Fruit fly (Drosophila melanogaster): Measurements from ENCODE around the gene Ugt36A1.

Gene Ugt36A1

DNA sequence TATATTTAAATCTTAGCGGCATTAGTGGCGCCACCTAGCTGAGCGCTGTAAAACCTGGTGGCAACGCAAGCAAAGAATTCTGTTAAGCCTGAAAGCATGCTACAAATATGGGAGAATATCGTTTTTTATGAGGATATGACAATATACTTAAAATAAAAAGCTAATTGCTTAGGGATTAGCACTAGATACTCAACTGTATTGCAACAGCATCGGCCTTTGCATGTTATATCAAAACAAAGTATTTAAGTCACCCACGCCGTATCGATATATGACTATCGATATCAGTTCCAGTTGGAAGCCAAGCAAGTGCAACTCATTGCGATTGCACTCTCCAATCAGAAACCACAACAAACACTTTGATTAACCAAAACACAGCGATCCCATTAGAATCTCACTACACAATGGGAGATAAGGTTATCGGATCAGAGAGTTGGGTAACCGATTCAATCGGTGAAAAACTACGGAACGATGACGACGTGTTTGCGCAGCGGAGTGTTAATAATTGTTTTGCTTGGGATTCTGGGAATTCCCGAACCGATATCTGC, at the start of gene Ugt36A1:
Ugt36A1 (plus strand) TSS at position 280 of the 545 bp plus-strand sequence.
- TF ChIP-seq CG12605 (GFP tag; IDR thresholded peaks at IDR 0.05): no peak
- TF ChIP-seq CG14655 (GFP tag; optimal IDR thresholded peaks at IDR 0.05): no peak
- TF ChIP-seq CG8159 (tag; optimal IDR thresholded peaks at IDR 0.05): no peak
- no peak for TF ChIP-seq CG8301 (tag; optimal IDR thresholded peaks at IDR 0.05)
- TF ChIP-seq CG9948 (tag; optimal IDR thresholded peaks at IDR 0.05): no peak
- TF ChIP-seq CG17806 (tag; optimal IDR thresholded peaks at IDR 0.05): no peak
- TF ChIP-seq CG4496 (GFP tag; IDR thresholded peaks at IDR 0.05): no peak
- TF ChIP-seq Pif1A (GFP tag; optimal IDR thresholded peaks at IDR 0.05): no peak
- no peak for TF ChIP-seq EcR (GFP tag; optimal IDR thresholded peaks at IDR 0.05)
- TF ChIP-seq Ets98B (GFP tag; IDR thresholded peaks at IDR 0.05): no peak
- no peak for TF ChIP-seq D1 (tag; optimal IDR thresholded peaks at IDR 0.05)
- no peak for TF ChIP-seq rn (GFP tag; IDR thresholded peaks at IDR 0.05)
- no peak for TF ChIP-seq gl (tag; optimal IDR thresholded peaks at IDR 0.05)
- TF ChIP-seq CG15710 (tag; optimal IDR thresholded peaks at IDR 0.05): no peak
- TF ChIP-seq fd96Ca (GFP tag; IDR thresholded peaks at IDR 0.05): no peak

dm6 chr2L:3569892-3570291, 49.0 kb upstream of the Ugt36A1 start:
- TF ChIP-seq CG13204 (GFP tag; optimal IDR thresholded peaks at IDR 0.05): no peak
- peak; percentile 25 for TF ChIP-seq Snoo (tag; optimal IDR thresholded peaks at IDR 0.05)

dm6 chr2L:3570566-3570965, 48.3 kb upstream of the Ugt36A1 start:
- TF ChIP-seq CG14655 (GFP tag; optimal IDR thresholded peaks at IDR 0.05) (no peak), CG17806 (tag; optimal IDR thresholded peaks at IDR 0.05) (no peak), CG32121 (GFP tag; IDR thresholded peaks at IDR 0.05) (no peak), CG12605 (GFP tag; IDR thresholded peaks at IDR 0.05) (no peak), gl (tag; optimal IDR thresholded peaks at IDR 0.05) (no peak), CG15710 (tag; optimal IDR thresholded peaks at IDR 0.05) (no peak), CG8301 (tag; optimal IDR thresholded peaks at IDR 0.05) (no peak), D1 (tag; optimal IDR thresholded peaks at IDR 0.05) (no peak), fd96Ca (GFP tag; IDR thresholded peaks at IDR 0.05) (no peak), EcR (GFP tag; optimal IDR thresholded peaks at IDR 0.05) (no peak), Ets98B (GFP tag; IDR thresholded peaks at IDR 0.05) (no peak), rn (GFP tag; IDR thresholded peaks at IDR 0.05) (no peak), Snoo (tag; optimal IDR thresholded peaks at IDR 0.05) (no peak), CG10348 (GFP tag; IDR thresholded peaks at IDR 0.05) (no peak), CG4496 (GFP tag; IDR thresholded peaks at IDR 0.05) (no peak)

dm6 chr2L:3571457-3571856, 47.4 kb upstream of the Ugt36A1 start:
- TF ChIP-seq CG8159 (tag; optimal IDR thresholded peaks at IDR 0.05) (no peak), rn (GFP tag; IDR thresholded peaks at IDR 0.05) (no peak), CG32121 (GFP tag; IDR thresholded peaks at IDR 0.05) (no peak), CG17806 (tag; optimal IDR thresholded peaks at IDR 0.05) (no peak), Ets98B (GFP tag; IDR thresholded peaks at IDR 0.05) (no peak), fd96Ca (GFP tag; IDR thresholded peaks at IDR 0.05) (no peak), CG14655 (GFP tag; optimal IDR thresholded peaks at IDR 0.05) (no peak), CG12605 (GFP tag; IDR thresholded peaks at IDR 0.05) (no peak), D1 (tag; optimal IDR thresholded peaks at IDR 0.05) (no peak), CG8301 (tag; optimal IDR thresholded peaks at IDR 0.05) (no peak), Snoo (tag; optimal IDR thresholded peaks at IDR 0.05) (no peak), gl (tag; optimal IDR thresholded peaks at IDR 0.05) (no peak), CG10348 (GFP tag; IDR thresholded peaks at IDR 0.05) (no peak), Pif1A (GFP tag; optimal IDR thresholded peaks at IDR 0.05) (no peak), CG4496 (GFP tag; IDR thresholded peaks at IDR 0.05) (no peak), EcR (GFP tag; optimal IDR thresholded peaks at IDR 0.05) (no peak), CG15710 (tag; optimal IDR thresholded peaks at IDR 0.05) (no peak)

DNA sequence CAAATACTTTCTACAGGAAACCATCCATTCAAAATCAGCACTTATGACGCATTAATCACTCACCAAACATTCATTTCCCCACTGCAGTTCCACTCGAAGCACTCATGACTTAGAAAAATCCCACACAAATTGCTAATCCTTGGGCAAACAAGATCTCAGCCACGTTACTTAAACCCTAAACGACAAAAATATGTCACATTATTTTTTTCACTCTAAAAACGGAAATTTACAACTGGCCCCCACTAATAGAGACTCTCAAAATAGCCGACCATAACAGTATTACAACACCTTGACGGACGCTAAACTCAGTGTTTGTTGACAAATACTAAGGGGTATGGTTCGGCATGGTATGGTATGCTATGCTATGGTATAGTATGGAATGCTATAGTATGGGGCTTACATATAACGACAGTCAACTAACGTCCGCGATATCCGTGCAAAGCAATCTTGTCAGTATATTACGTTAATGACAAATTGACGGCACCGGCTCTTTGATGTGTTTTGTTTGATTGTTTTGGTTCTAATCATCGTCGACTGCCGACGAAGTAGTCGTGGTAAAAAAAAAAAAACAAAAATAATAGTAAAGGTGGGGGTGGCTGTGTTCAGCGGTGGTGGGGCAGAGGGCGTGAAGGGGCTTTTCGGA, 46.2 kb upstream of the Ugt36A1 start:
- TF ChIP-seq Pif1A (GFP tag; optimal IDR thresholded peaks at IDR 0.05) (no peak), CG4496 (GFP tag; IDR thresholded peaks at IDR 0.05) (no peak), CG34367 (tag; optimal IDR thresholded peaks at IDR 0.05) (no peak), CG15710 (tag; optimal IDR thresholded peaks at IDR 0.05) (no peak), CG13204 (GFP tag; optimal IDR thresholded peaks at IDR 0.05) (no peak), CG32121 (GFP tag; IDR thresholded peaks at IDR 0.05) (no peak), CG9948 (tag; optimal IDR thresholded peaks at IDR 0.05) (no peak), CG8159 (tag; optimal IDR thresholded peaks at IDR 0.05) (no peak), gl (tag; optimal IDR thresholded peaks at IDR 0.05) (no peak), EcR (GFP tag; optimal IDR thresholded peaks at IDR 0.05) (no peak)

dm6 chr2L:3573172-3573755, 45.6 kb upstream of the Ugt36A1 start:
- peak; percentile 56 for TF ChIP-seq CG8159 (tag; optimal IDR thresholded peaks at IDR 0.05)
- TF ChIP-seq CG9948 (tag; optimal IDR thresholded peaks at IDR 0.05): peak; percentile 32
- TF ChIP-seq CG4496 (GFP tag; IDR thresholded peaks at IDR 0.05): peak; percentile 43; the same call in 1 of the 3 replicates
- TF ChIP-seq gl (tag; optimal IDR thresholded peaks at IDR 0.05): no peak
- TF ChIP-seq CG32121 (GFP tag; IDR thresholded peaks at IDR 0.05): no peak
- TF ChIP-seq D1 (tag; optimal IDR thresholded peaks at IDR 0.05): no peak
- 0 out of 2 replicates have a peak, but pooled peaks have one; percentile 18 for TF ChIP-seq Ets98B (GFP tag; IDR thresholded peaks at IDR 0.05)
- peak; percentile 18 for TF ChIP-seq Pif1A (GFP tag; optimal IDR thresholded peaks at IDR 0.05)
- peak; percentile 41 for TF ChIP-seq CG8301 (tag; optimal IDR thresholded peaks at IDR 0.05)
- TF ChIP-seq Snoo (tag; optimal IDR thresholded peaks at IDR 0.05): peak; percentile 56
- TF ChIP-seq fd96Ca (GFP tag; IDR thresholded peaks at IDR 0.05): no peak
- TF ChIP-seq CG14655 (GFP tag; optimal IDR thresholded peaks at IDR 0.05): peak; percentile 54
- TF ChIP-seq rn (GFP tag; IDR thresholded peaks at IDR 0.05): no peak
- no peak for TF ChIP-seq Pif1B (GFP tag; optimal IDR thresholded peaks at IDR 0.05)
- TF ChIP-seq CG10348 (GFP tag; IDR thresholded peaks at IDR 0.05): no peak
- TF ChIP-seq CG13204 (GFP tag; optimal IDR thresholded peaks at IDR 0.05): no peak
- TF ChIP-seq CG34367 (tag; optimal IDR thresholded peaks at IDR 0.05): no peak
- peak; percentile 29 for TF ChIP-seq CG17806 (tag; optimal IDR thresholded peaks at IDR 0.05)
- TF ChIP-seq CG15710 (tag; optimal IDR thresholded peaks at IDR 0.05): peak; percentile 51
- no peak for TF ChIP-seq EcR (GFP tag; optimal IDR thresholded peaks at IDR 0.05)
- TF ChIP-seq CG12605 (GFP tag; IDR thresholded peaks at IDR 0.05): no peak
